Fruit fly (Drosophila melanogaster) whole organism, embryonic: Measurements from ENCODE around the gene tex.

Source experiments
- Atf-2 ChIP-seq: fragments of 200-800 bp; sonication (Bioruptor generic); optimal IDR thresholded peaks from 2 replicates; lab custom pipeline; 2016; ENCODE audit warnings: missing biosample characterization, missing genetic modification characterization
- Atf3 ChIP-seq: fragments of 200-800 bp; sonication (Bioruptor generic); optimal IDR thresholded peaks from 3 replicates; lab custom pipeline; 2016; ENCODE audit warnings: missing biosample characterization, missing genetic modification characterization
- B-H2 ChIP-seq: fragments of 200-800 bp; sonication (Bioruptor generic); optimal IDR thresholded peaks from 2 replicates; lab custom pipeline; 2018; ENCODE audit warnings: missing biosample characterization, mild to moderate bottlenecking, missing genetic modification characterization
- CG10274 ChIP-seq: fragments of 200-800 bp; sonication (Bioruptor generic); optimal IDR thresholded peaks from 3 replicates; lab custom pipeline; 2017; ENCODE audit warnings: missing biosample characterization, mild to moderate bottlenecking, missing genetic modification characterization
- CG10321 ChIP-seq: fragments of 200-800 bp; sonication (Bioruptor generic); IDR thresholded peaks from 2 replicates; pipeline ENCODE4 v1.3.6; 2022; ENCODE audit warnings: missing biosample characterization, missing genetic modification characterization
- CG10543 ChIP-seq: fragments of 200-800 bp; sonication (Bioruptor generic); optimal IDR thresholded peaks from 3 replicates; lab custom pipeline; 2017; ENCODE audit warnings: missing biosample characterization, mild to moderate bottlenecking, missing genetic modification characterization, moderate library complexity
- CG12071 ChIP-seq: fragments of 200-800 bp; sonication (Bioruptor generic); optimal IDR thresholded peaks from 3 replicates; lab custom pipeline; 2018; ENCODE audit warnings: missing biosample characterization, mild to moderate bottlenecking, missing genetic modification characterization
- CG12769 ChIP-seq: fragments of 200-800 bp; sonication (Bioruptor generic); optimal IDR thresholded peaks from 2 replicates; lab custom pipeline; 2019; ENCODE audit warnings: missing biosample characterization, mild to moderate bottlenecking, missing genetic modification characterization, moderate library complexity
- CG14965 ChIP-seq: fragments of 200-800 bp; sonication (Bioruptor generic); optimal IDR thresholded peaks from 2 replicates; lab custom pipeline; 2016; ENCODE audit warnings: missing biosample characterization, missing genetic modification characterization, borderline replicate concordance
- CG15073 ChIP-seq: fragments of 200-800 bp; sonication (Bioruptor generic); optimal IDR thresholded peaks from 2 replicates; lab custom pipeline; 2016; ENCODE audit warnings: missing biosample characterization, missing genetic modification characterization
- CG15514 ChIP-seq: fragments of 200-800 bp; sonication (Bioruptor generic); optimal IDR thresholded peaks from 3 replicates; lab custom pipeline; 2017; ENCODE audit warnings: missing biosample characterization, missing genetic modification characterization, mild to moderate bottlenecking, moderate library complexity, missing genetic modification reagents
- CG1832 ChIP-seq: fragments of 200-800 bp; sonication (Bioruptor generic); optimal IDR thresholded peaks from 2 replicates; lab custom pipeline; 2017; ENCODE audit warnings: missing biosample characterization, mild to moderate bottlenecking, missing genetic modification characterization, inconsistent platforms
- CG2199 ChIP-seq: fragments of 200-800 bp; sonication (Bioruptor generic); IDR thresholded peaks from 3 replicates; pipeline ENCODE4 v1.3.6; 2022; ENCODE audit warnings: missing biosample characterization, missing genetic modification characterization
- CG2202 ChIP-seq: fragments of 200-800 bp; sonication (Bioruptor generic); optimal IDR thresholded peaks from 2 replicates; lab custom pipeline; 2018; ENCODE audit warnings: missing biosample characterization, mild to moderate bottlenecking, missing genetic modification characterization
- CG2889 ChIP-seq: fragments of 200-800 bp; sonication (Bioruptor generic); IDR thresholded peaks from 3 replicates; pipeline ENCODE4 v1.3.6; 2022; ENCODE audit warnings: missing biosample characterization, missing genetic modification characterization
- CG3065 ChIP-seq: fragments of 200-800 bp; sonication (Bioruptor generic); optimal IDR thresholded peaks from 2 replicates; lab custom pipeline; 2016; ENCODE audit warnings: missing biosample characterization, missing genetic modification characterization
- CG6175 ChIP-seq: fragments of 200-800 bp; sonication (Bioruptor generic); IDR thresholded peaks from 3 replicates; pipeline ENCODE4 v1.3.6; 2022; ENCODE audit warnings: missing biosample characterization, missing genetic modification characterization
- CG7372 ChIP-seq: fragments of 200-800 bp; sonication (Bioruptor generic); IDR thresholded peaks from 2 replicates; pipeline ENCODE4 v1.3.6; 2022; ENCODE audit warnings: missing biosample characterization, missing genetic modification characterization
- CG7745 ChIP-seq: fragments of 200-800 bp; sonication (Bioruptor generic); optimal IDR thresholded peaks from 2 replicates; lab custom pipeline; 2018; ENCODE audit warnings: missing biosample characterization, mild to moderate bottlenecking, missing genetic modification characterization, moderate library complexity
- CG9609 ChIP-seq: fragments of 200-800 bp; sonication (Bioruptor generic); optimal IDR thresholded peaks from 3 replicates; lab custom pipeline; 2016; ENCODE audit warnings: missing biosample characterization, missing genetic modification characterization
- Deaf1 ChIP-seq: fragments of 200-800 bp; optimal IDR thresholded peaks from 3 replicates; lab custom pipeline; 2019; ENCODE audit warnings: missing biosample characterization, mild to moderate bottlenecking, missing genetic modification characterization, moderate library complexity
- Dek ChIP-seq: fragments of 200-800 bp; sonication (Bioruptor generic); optimal IDR thresholded peaks from 3 replicates; lab custom pipeline; 2019; ENCODE audit warnings: missing biosample characterization, mild to moderate bottlenecking, missing genetic modification characterization, moderate library complexity
- Drgx ChIP-seq: fragments of 200-800 bp; sonication (Bioruptor generic); IDR thresholded peaks from 2 replicates; pipeline ENCODE4 v1.3.6; 2022; ENCODE audit warnings: missing biosample characterization, missing genetic modification characterization
- Ets97D ChIP-seq: fragments of 200-800 bp; sonication (Bioruptor generic); optimal IDR thresholded peaks from 3 replicates; lab custom pipeline; 2016; ENCODE audit warnings: missing biosample characterization, missing genetic modification characterization
- HLHmδ ChIP-seq: fragments of 200-800 bp; sonication (Bioruptor generic); optimal IDR thresholded peaks from 2 replicates; lab custom pipeline; 2018; ENCODE audit warnings: missing biosample characterization, mild to moderate bottlenecking, missing genetic modification characterization, moderate library complexity
- Hey ChIP-seq: fragments of 200-800 bp; sonication (Bioruptor generic); optimal IDR thresholded peaks from 3 replicates; lab custom pipeline; 2018; ENCODE audit warnings: missing biosample characterization, mild to moderate bottlenecking, missing genetic modification characterization
- HmgZ ChIP-seq: fragments of 200-800 bp; sonication (Bioruptor generic); optimal IDR thresholded peaks from 2 replicates; lab custom pipeline; 2018; ENCODE audit warnings: missing biosample characterization, mild to moderate bottlenecking, missing genetic modification characterization
- Hr3 ChIP-seq: fragments of 200-800 bp; sonication (Bioruptor generic); optimal IDR thresholded peaks from 3 replicates; lab custom pipeline; 2016; ENCODE audit warnings: missing biosample characterization, missing genetic modification characterization
- Lpt ChIP-seq: fragments of >200 bp; optimal IDR thresholded peaks from 2 replicates; lab custom pipeline; 2018; ENCODE audit warnings: missing biosample characterization, missing genetic modification characterization
- NC2β ChIP-seq: fragments of 200-800 bp; sonication (Bioruptor generic); optimal IDR thresholded peaks from 2 replicates; lab custom pipeline; 2016; ENCODE audit warnings: missing biosample characterization, missing genetic modification characterization
- Opbp ChIP-seq: fragments of 200-800 bp; sonication (Bioruptor generic); IDR thresholded peaks from 3 replicates; pipeline ENCODE4 v1.3.6; 2022; ENCODE audit warnings: missing biosample characterization, missing genetic modification characterization; ENCODE audit not compliant: partially characterized antibody
- bbx ChIP-seq: fragments of 200-800 bp; sonication (Bioruptor generic); IDR thresholded peaks from 2 replicates; pipeline ENCODE4 v1.3.6; 2022; ENCODE audit warnings: missing biosample characterization, missing genetic modification characterization; ENCODE audit not compliant: partially characterized antibody
- br ChIP-seq: fragments of >200 bp; optimal IDR thresholded peaks from 2 replicates; lab custom pipeline; 2017
- cato ChIP-seq: fragments of 200-800 bp; sonication (Bioruptor generic); optimal IDR thresholded peaks from 2 replicates; lab custom pipeline; 2016; ENCODE audit warnings: missing biosample characterization, missing genetic modification characterization, borderline replicate concordance
- crc ChIP-seq: fragments of 200-800 bp; sonication (Bioruptor generic); optimal IDR thresholded peaks from 2 replicates; lab custom pipeline; 2016; ENCODE audit warnings: missing biosample characterization, missing genetic modification characterization
- eyg ChIP-seq: fragments of 200-800 bp; sonication (Bioruptor generic); optimal IDR thresholded peaks from 3 replicates; lab custom pipeline; 2016; ENCODE audit warnings: missing biosample characterization, missing genetic modification characterization
- fru ChIP-seq: fragments of >200 bp; optimal IDR thresholded peaks from 2 replicates; lab custom pipeline; 2017
- gem ChIP-seq: fragments of 200-800 bp; sonication (Bioruptor generic); optimal IDR thresholded peaks from 2 replicates; lab custom pipeline; 2019; ENCODE audit warnings: missing biosample characterization, mild to moderate bottlenecking, missing genetic modification characterization, moderate library complexity
- hth ChIP-seq: fragments of >200 bp; optimal IDR thresholded peaks from 2 replicates; lab custom pipeline; 2017; ENCODE audit warnings: inconsistent platforms
- inv ChIP-seq: fragments of 200-800 bp; sonication (Bioruptor generic); IDR thresholded peaks from 2 replicates; pipeline ENCODE4 v1.3.6; 2022; ENCODE audit warnings: missing biosample characterization, missing genetic modification characterization; ENCODE audit not compliant: partially characterized antibody
- kay ChIP-seq: fragments of 200-800 bp; sonication (Bioruptor generic); optimal IDR thresholded peaks from 2 replicates; lab custom pipeline; 2016; ENCODE audit warnings: missing biosample characterization, missing genetic modification characterization
- klu ChIP-seq: fragments of 200-800 bp; sonication (Bioruptor generic); IDR thresholded peaks from 2 replicates; pipeline ENCODE4 v1.3.6; 2022; ENCODE audit warnings: missing biosample characterization, missing genetic modification characterization
- pan ChIP-seq, 4 experiments: fragments of >200 bp in 3 of 4; fragments of 200-800 bp in 1 of 4; sonication (Bioruptor generic) in 1 of 4; optimal IDR thresholded peaks in 3 of 4; IDR thresholded peaks in 1 of 4; 2 replicates each; pipeline versions ENCODE4 v1.3.6 to Lab custom; 2017 to 2022; ENCODE audit warnings: missing biosample characterization in 2 of 4, missing genetic modification characterization in 2 of 4, mixed read lengths in 1 of 4
- pita ChIP-seq: fragments of 200-800 bp; sonication (Bioruptor generic); optimal IDR thresholded peaks from 2 replicates; lab custom pipeline; 2017; ENCODE audit warnings: missing biosample characterization, mild to moderate bottlenecking, missing genetic modification characterization
- sc ChIP-seq, 3 experiments: fragments of >200 bp in 2 of 3; fragments of 200-800 bp in 1 of 3; sonication (Bioruptor generic) in 1 of 3; optimal IDR thresholded peaks; 2 replicates in 2 of 3; 3 replicates in 1 of 3; lab custom pipeline; 2017; ENCODE audit warnings: mild to moderate bottlenecking in 1 of 3, missing biosample characterization in 1 of 3, missing genetic modification characterization in 1 of 3, missing genetic modification reagents in 1 of 3
- scrt ChIP-seq: fragments of 200-800 bp; sonication (Bioruptor generic); optimal IDR thresholded peaks from 2 replicates; lab custom pipeline; 2018; ENCODE audit warnings: missing biosample characterization, mild to moderate bottlenecking, missing genetic modification characterization, moderate library complexity
- sisA ChIP-seq: fragments of 200-800 bp; sonication (Bioruptor generic); IDR thresholded peaks from 2 replicates; pipeline ENCODE4 v1.3.6; 2022; ENCODE audit warnings: missing biosample characterization, missing genetic modification characterization
- tio ChIP-seq: fragments of 200-800 bp; sonication (Bioruptor generic); optimal IDR thresholded peaks from 2 replicates; lab custom pipeline; 2017; ENCODE audit warnings: missing biosample characterization, missing genetic modification characterization, inconsistent platforms
- unpg ChIP-seq: fragments of 200-800 bp; sonication (Bioruptor generic); optimal IDR thresholded peaks from 3 replicates; lab custom pipeline; 2018; ENCODE audit warnings: missing biosample characterization, mild to moderate bottlenecking, missing genetic modification characterization, moderate library complexity
- vvl ChIP-seq: fragments of 200-800 bp; sonication (Bioruptor generic); IDR thresholded peaks from 2 replicates; pipeline ENCODE4 v1.3.6; 2022; ENCODE audit warnings: missing biosample characterization, missing genetic modification characterization
- zfh1 ChIP-seq: fragments of 200-800 bp; sonication (Bioruptor generic); IDR thresholded peaks from 3 replicates; pipeline ENCODE4 v1.3.6; 2022; ENCODE audit warnings: missing biosample characterization, missing genetic modification characterization

The tex gene

dm6 chr3R:8355579-8355978, 47.1 kb upstream of the tex start (continued):
- TF ChIP-seq eyg (peak; percentile 96), Hey (tag; lab: Kevin White, UChicago) (peak; percentile 83), CG2199 (peak; percentile 84; the same call in 2 of the 3 replicates), crc (GFP tag; lab: Kevin White, UChicago) (peak; percentile 96), pan (optimal IDR thresholded peaks at IDR 0.05; lab: Kevin White, UChicago) (no peak), pan (GFP tag; optimal IDR thresholded peaks at IDR 0.05 in 1 of 2, IDR thresholded peaks at IDR 0.05 in 1 of 2) (peak in 1 of 2 experiments; percentile 95), cato (GFP tag; lab: Kevin White, UChicago) (peak; percentile 83), CG15514 (GFP tag; lab: Kevin White, UChicago) (peak; percentile 92), klu (GFP tag; lab: Robert Waterston, UW) (peak; percentile 92), Deaf1 (peak; percentile 73), Atf-2 (GFP tag; lab: Kevin White, UChicago) (peak; percentile 94), scrt (GFP tag; lab: Kevin White, UChicago) (peak; percentile 94), CG14965 (GFP tag; lab: Kevin White, UChicago) (peak; percentile 77), CG15073 (GFP tag; lab: Kevin White, UChicago) (peak; percentile 53), vvl (peak; percentile 97), CG2202 (tag; lab: Kevin White, UChicago) (peak; percentile 75), hth (lab: Kevin White, UChicago) (no peak), pita (GFP tag; lab: Kevin White, UChicago) (no peak), HmgZ (tag; lab: Kevin White, UChicago) (peak; percentile 99), fru (lab: Kevin White, UChicago) (no peak), CG3065 (peak; percentile 75), CG7745 (tag; lab: Kevin White, UChicago) (no peak), inv (GFP tag; lab: Robert Waterston, UW) (no peak), sc (optimal IDR thresholded peaks at IDR 0.05; lab: Kevin White, UChicago) (no peak), sc (GFP tag; optimal IDR thresholded peaks at IDR 0.05; lab: Kevin White, UChicago) (peak; percentile 69), zfh1 (peak; percentile 93), CG10543 (peak; percentile 96), gem (tag; lab: Kevin White, UChicago) (peak; percentile 97), kay (GFP tag; lab: Kevin White, UChicago) (peak; percentile 96), CG2889 (GFP tag; lab: Robert Waterston, UW) (peak; percentile 91), HLHmδ (GFP tag; lab: Kevin White, UChicago) (no peak), CG9609 (GFP tag; lab: Kevin White, UChicago) (peak; percentile 96), sisA (GFP tag; lab: Robert Waterston, UW) (peak; percentile 96), unpg (GFP tag; lab: Kevin White, UChicago) (peak; percentile 97), CG10274 (GFP tag; lab: Kevin White, UChicago) (peak; percentile 77), Lpt (GFP tag; lab: Kevin White, UChicago) (no peak), CG12071 (GFP tag; lab: Kevin White, UChicago) (peak; percentile 96), bbx (no peak), CG6175 (GFP tag; lab: Robert Waterston, UW) (peak; percentile 93), CG12769 (tag; lab: Kevin White, UChicago) (peak; percentile 99), Opbp (GFP tag; lab: Robert Waterston, UW) (no peak), Hr3 (GFP tag; lab: Kevin White, UChicago) (peak; percentile 93), CG1832 (no peak), br (lab: Kevin White, UChicago) (no peak), Drgx (peak; percentile 84), Dek (tag; lab: Kevin White, UChicago) (peak; percentile 97), Ets97D (peak; percentile 82), CG10321 (GFP tag; lab: Robert Waterston, UW) (peak; percentile 72), tio (peak; percentile 96), B-H2 (GFP tag; lab: Kevin White, UChicago) (peak; percentile 90), Atf3 (GFP tag; lab: Kevin White, UChicago) (peak; percentile 91), CG7372 (GFP tag; lab: Robert Waterston, UW) (peak; percentile 83), NC2β (GFP tag; lab: Kevin White, UChicago) (peak; percentile 91)
